Fruit fly (Drosophila melanogaster): ENCODE results near the gene E2f1.

E2f1 gene

DNA sequence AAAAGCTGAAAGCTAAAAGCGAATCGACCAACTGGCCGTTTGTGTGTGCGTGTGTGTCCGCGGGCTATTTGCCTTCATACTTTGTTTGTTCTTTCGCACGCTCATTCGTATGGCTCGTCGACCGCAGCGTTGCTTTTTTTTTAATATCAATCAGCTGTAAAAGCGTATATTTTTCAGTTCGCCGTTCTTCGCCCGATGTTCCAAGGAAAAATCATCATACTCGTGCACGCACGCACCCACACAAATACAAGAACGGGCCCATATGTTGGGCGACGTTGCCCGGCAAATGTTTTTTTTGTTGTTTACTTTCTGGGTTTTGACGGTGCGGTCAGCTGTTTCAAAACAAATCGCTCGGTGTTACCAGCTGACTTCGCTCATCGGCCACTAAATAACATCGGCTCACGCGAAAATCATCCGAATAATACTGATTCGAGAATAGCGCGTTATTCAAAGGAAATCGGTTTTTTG is at the start of gene E2f1:
Gene E2f1, minus strand, starts transcription at position 213 of the 468 bp plus-strand sequence.
- TF ChIP-seq ttk (optimal IDR thresholded peaks at IDR 0.05), result no peak
- no peak for TF ChIP-seq insv (optimal IDR thresholded peaks at IDR 0.05)
- TF ChIP-seq Myc (optimal IDR thresholded peaks at IDR 0.05), result no peak
- no peak for TF ChIP-seq h (optimal IDR thresholded peaks at IDR 0.05)
- TF ChIP-seq Sin3A (optimal IDR thresholded peaks at IDR 0.05), result no peak
- TF ChIP-seq psq (optimal IDR thresholded peaks at IDR 0.05), result no peak

DNA sequence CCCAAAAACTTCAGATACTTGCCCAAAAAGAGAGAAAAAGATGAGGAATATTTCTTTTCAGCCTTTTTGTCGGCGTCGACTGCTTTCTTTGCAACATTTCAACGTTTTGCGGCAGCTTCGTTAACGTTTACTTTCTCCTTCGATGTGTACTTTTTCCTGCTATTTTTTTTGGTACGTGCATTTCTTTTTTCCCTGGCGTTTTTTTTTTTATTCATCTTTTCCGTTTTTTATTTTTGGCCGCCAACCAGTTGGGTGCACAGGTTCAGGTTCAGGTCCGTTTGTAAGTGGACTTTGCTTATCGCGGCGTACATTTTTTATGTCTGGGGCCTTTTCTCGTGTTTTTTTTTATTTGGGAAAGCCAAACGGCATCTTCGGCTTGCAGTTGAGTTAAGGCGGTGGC is 43.8 kb upstream of the E2f1 start:
- TF ChIP-seq insv (optimal IDR thresholded peaks at IDR 0.05) (no peak), Myc (optimal IDR thresholded peaks at IDR 0.05) (no peak), ttk (optimal IDR thresholded peaks at IDR 0.05) (no peak)

DNA sequence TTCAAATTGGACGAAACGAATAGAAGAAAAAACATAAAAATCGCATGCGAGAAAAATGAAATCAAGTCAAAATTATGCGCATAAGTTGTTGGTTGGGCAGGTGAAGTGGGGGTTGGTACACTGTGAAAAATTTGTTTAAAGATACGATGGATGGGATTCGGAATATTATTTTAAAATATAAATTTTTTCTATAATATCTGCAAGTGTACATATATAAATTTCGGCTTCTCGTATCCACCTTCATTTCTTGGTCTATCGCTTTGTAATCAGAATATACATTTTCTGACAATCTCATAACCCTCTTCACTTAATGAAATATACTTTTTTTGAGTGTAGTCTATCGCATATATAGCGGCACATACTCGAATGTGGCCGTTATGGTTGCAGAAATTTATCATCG is 42.7 kb upstream of the E2f1 start:
- no peak for TF ChIP-seq h (optimal IDR thresholded peaks at IDR 0.05)
- TF ChIP-seq ttk (optimal IDR thresholded peaks at IDR 0.05), result no peak
- TF ChIP-seq insv (optimal IDR thresholded peaks at IDR 0.05), result no peak
- no peak for TF ChIP-seq Sin3A (optimal IDR thresholded peaks at IDR 0.05)
- no peak for TF ChIP-seq Myc (optimal IDR thresholded peaks at IDR 0.05)
- TF ChIP-seq psq (optimal IDR thresholded peaks at IDR 0.05), result no peak

DNA sequence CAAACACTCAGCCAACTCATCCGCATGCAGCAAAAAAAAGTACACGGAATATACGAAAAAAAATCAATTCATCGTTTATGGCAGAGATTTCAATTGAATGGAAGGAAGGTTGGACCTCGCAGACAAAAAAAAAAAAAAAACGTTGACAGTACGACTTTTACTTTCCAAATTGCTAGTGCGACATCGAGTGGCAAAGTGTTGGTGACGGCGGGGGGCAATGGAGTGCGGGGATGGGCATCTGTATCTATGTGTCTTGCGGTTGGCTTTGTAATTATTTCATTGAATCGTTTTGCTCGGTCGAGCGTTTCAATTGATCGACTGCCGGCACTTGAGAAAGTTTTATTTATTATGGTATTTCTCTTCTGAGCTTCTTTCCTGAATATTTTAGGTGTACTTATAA is 40.9 kb upstream of the E2f1 start:
- TF ChIP-seq h (optimal IDR thresholded peaks at IDR 0.05) (no peak), insv (optimal IDR thresholded peaks at IDR 0.05) (no peak), psq (optimal IDR thresholded peaks at IDR 0.05) (no peak), Myc (optimal IDR thresholded peaks at IDR 0.05) (no peak), ttk (optimal IDR thresholded peaks at IDR 0.05) (no peak), Sin3A (optimal IDR thresholded peaks at IDR 0.05) (no peak)

DNA sequence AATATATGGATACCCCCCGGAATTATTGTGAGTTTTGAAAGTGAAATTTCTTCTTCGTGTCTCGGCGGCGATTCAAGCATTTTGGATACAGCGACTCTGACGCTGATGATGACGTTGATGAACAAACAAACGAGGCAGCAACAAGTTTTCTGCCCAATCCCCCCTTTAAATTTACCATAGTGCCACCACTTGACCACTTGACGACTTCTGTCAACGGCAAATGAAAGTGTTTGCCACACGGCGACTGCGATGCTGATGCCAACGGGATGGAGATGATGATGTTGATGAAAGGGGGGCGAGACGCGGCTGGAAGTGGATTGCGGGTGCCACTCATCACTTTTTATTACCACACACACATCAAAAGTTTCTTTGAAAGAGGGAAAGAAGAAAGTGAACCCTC is 39.8 kb upstream of the E2f1 start:
- TF ChIP-seq Myc (optimal IDR thresholded peaks at IDR 0.05) (no peak), psq (optimal IDR thresholded peaks at IDR 0.05) (no peak), insv (optimal IDR thresholded peaks at IDR 0.05) (no peak), ttk (optimal IDR thresholded peaks at IDR 0.05) (no peak), h (optimal IDR thresholded peaks at IDR 0.05) (no peak)

DNA sequence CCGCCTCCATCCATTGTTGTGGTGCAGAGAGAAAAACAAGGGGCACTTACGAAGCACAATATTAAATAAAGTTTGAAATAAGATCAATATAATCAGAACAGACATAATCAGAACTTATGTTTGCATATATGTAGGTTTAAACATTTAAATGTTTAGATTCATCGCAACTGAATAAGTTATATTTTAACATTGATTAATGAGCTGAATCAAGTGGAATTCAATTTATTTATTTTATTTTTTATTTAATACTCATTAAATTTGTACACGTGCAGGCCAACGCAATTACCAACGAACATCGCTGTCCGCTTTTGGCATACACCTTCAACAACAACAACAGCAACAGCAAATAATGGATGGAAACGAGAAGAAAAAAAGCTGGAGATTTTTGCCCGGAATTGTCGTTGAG is 38.2 kb upstream of the E2f1 start:
- TF ChIP-seq h (optimal IDR thresholded peaks at IDR 0.05), result no peak

DNA sequence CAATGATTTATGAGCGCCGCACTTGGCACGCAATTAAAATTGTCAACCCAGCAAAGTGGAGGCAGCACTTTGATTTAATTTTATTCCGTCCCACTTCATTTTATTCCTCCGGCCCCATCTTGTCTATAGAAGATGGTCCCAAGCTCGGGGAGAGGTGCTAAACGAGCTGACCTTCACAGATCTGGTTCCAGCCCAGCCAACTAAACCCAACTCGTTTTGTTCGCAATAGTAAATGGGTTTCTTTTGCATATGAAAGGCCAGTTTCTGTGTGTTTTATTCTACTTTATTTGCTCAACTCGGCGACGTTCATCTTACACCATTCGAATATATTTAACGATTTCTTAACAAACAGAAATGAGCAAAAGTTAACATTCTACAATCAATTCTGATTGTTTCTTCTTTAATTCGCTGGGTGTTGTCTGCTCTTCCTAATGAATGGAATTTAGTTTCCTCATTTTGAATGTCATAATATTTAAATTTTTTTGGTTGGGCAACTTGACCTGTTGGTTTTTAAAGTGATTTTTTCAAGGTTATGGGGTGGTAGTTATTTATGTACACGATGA is 32.5 kb upstream of the E2f1 start:
- TF ChIP-seq ttk (optimal IDR thresholded peaks at IDR 0.05) (no peak), psq (optimal IDR thresholded peaks at IDR 0.05) (no peak), insv (optimal IDR thresholded peaks at IDR 0.05) (no peak), Myc (optimal IDR thresholded peaks at IDR 0.05) (no peak), Sin3A (optimal IDR thresholded peaks at IDR 0.05) (no peak), h (optimal IDR thresholded peaks at IDR 0.05) (no peak)

DNA sequence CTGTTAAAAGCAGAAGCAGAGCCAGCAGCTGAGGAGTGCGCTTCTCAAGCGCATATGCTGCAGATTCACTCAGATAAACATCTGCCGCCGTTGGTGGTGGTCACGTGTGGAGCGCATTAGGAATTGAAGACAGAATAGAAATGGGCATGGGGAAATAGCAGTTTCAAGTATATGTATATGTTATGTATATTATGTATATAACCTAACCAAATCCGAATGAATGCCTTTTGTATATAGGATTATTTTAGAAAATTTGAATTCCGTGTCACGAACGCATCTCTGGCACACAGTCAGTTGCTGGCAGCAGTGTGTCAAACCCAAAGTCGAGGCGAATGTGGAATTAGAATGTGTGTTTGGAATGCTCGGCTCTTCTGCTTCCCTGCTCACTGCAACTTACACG is 30.4 kb upstream of the E2f1 start:
- TF ChIP-seq h (optimal IDR thresholded peaks at IDR 0.05) (no peak), Myc (optimal IDR thresholded peaks at IDR 0.05) (no peak), ttk (optimal IDR thresholded peaks at IDR 0.05) (no peak), insv (optimal IDR thresholded peaks at IDR 0.05) (no peak), psq (optimal IDR thresholded peaks at IDR 0.05) (no peak), Sin3A (optimal IDR thresholded peaks at IDR 0.05) (no peak)

DNA sequence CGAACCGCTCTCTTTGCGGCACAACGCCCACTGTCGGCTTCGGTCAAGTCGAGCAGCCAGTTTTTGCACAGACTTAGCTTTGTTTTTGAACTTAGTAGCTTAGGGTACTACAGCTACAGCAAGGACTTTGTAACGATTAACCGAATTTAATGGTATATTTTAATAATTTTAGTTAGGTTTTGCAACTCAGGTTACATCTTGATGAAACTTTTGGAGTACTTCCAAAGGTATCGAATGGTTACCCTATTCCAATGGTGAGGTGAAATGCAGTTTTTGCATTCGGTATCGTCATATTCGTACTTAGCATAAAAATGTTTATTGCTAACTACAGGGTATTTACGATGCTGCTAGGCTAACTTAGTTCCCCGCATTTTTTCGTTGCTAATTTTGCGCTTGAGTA is 27.9 kb upstream of the E2f1 start:
- TF ChIP-seq Sin3A (optimal IDR thresholded peaks at IDR 0.05), result no peak
- TF ChIP-seq psq (optimal IDR thresholded peaks at IDR 0.05), result no peak
- TF ChIP-seq ttk (optimal IDR thresholded peaks at IDR 0.05), result no peak
- no peak for TF ChIP-seq Myc (optimal IDR thresholded peaks at IDR 0.05)
- TF ChIP-seq h (optimal IDR thresholded peaks at IDR 0.05), result no peak
- TF ChIP-seq insv (optimal IDR thresholded peaks at IDR 0.05), result no peak

DNA sequence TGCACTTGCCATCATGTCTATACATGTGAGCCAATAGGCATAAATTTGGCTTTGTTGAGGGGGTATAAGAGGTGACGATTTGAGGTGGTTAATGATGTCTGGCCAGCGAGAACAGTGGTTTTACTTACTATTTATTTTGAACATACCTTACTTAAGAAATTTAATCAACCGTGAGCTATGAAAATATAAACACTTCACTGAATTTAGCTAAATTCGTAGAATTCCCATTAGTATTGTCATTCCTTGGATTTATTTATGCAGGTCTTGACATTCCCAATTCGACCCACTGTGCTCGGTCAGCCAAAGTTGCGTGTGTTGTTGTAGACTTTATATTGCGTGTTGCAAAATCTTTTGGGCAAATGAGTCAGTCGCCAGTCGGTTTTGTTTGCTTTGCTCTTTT is 27.2 kb upstream of the E2f1 start:
- no peak for TF ChIP-seq Sin3A (optimal IDR thresholded peaks at IDR 0.05)
- no peak for TF ChIP-seq ttk (optimal IDR thresholded peaks at IDR 0.05)
- no peak for TF ChIP-seq Myc (optimal IDR thresholded peaks at IDR 0.05)
- TF ChIP-seq psq (optimal IDR thresholded peaks at IDR 0.05), result no peak
- TF ChIP-seq h (optimal IDR thresholded peaks at IDR 0.05), result no peak
- no peak for TF ChIP-seq insv (optimal IDR thresholded peaks at IDR 0.05)

DNA sequence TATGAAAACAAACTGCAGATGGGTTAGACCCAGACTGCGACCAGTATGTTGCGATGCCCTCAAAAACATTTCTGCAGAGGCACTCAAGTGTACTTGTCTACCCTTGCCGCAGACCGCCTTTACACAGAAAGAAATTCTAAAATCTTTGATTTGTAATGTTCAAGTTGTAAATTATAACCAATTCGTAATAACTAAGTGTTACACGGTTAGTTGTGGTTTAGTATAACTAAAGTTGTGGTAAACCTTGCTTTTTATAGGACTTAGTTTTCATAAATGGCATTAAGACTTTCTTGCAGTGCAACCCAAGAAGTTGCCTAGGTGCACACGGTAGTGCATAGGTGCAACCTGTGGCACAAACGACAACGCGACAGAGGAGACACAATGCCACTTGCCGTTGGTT is 21.4 kb upstream of the E2f1 start:
- no peak for TF ChIP-seq psq (optimal IDR thresholded peaks at IDR 0.05)
- no peak for TF ChIP-seq Myc (optimal IDR thresholded peaks at IDR 0.05)
- TF ChIP-seq insv (optimal IDR thresholded peaks at IDR 0.05), result no peak
- TF ChIP-seq Sin3A (optimal IDR thresholded peaks at IDR 0.05), result no peak
- TF ChIP-seq ttk (optimal IDR thresholded peaks at IDR 0.05), result no peak
- TF ChIP-seq h (optimal IDR thresholded peaks at IDR 0.05), result no peak

DNA sequence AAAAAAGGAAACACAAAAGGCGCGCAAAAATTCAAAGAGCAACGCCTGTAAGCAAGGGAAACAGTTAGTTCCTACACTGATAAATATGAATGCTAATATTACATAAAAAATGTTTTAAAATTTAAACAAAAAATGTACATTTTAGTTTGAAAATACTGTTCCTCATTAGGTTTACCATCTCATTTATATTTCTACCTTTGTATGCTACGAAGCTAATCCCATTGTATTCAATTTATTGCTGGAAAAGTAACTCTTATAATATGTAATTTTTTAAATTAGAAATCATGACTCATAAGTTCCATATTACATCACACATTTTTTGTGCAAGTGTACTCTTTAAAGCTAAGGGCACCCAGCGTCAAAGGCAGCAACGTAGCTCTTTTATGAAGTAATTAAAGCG is 18.6 kb upstream of the E2f1 start:
- no peak for TF ChIP-seq ttk (optimal IDR thresholded peaks at IDR 0.05)
- TF ChIP-seq Myc (optimal IDR thresholded peaks at IDR 0.05), result no peak
- TF ChIP-seq h (optimal IDR thresholded peaks at IDR 0.05), result no peak
- no peak for TF ChIP-seq psq (optimal IDR thresholded peaks at IDR 0.05)
- no peak for TF ChIP-seq Sin3A (optimal IDR thresholded peaks at IDR 0.05)

DNA sequence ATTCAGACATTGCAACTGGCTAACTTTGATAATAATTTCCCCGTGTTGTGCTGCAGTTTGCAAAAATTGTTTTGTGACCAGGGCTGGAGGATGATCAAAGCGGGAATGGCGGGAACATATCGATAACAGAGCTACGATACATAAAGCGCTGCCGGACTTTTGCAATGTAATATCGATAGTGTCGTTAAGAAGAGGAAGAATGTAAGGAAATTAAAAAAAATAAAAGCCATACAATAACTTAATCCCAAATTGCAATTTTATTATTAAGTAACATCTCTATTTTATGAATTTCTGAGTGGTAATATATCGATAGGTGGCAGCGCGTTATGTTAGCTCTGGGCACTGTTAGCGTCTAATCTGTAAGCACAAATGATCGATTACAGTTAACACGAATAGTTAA is 11.0 kb upstream of the E2f1 start, which contains the start of gene PolA1:
Gene PolA1, minus strand, starts transcription at position 115 of the 400 bp plus-strand sequence.
- no peak for TF ChIP-seq insv (optimal IDR thresholded peaks at IDR 0.05)
- no peak for TF ChIP-seq Myc (optimal IDR thresholded peaks at IDR 0.05)
- no peak for TF ChIP-seq ttk (optimal IDR thresholded peaks at IDR 0.05)

DNA sequence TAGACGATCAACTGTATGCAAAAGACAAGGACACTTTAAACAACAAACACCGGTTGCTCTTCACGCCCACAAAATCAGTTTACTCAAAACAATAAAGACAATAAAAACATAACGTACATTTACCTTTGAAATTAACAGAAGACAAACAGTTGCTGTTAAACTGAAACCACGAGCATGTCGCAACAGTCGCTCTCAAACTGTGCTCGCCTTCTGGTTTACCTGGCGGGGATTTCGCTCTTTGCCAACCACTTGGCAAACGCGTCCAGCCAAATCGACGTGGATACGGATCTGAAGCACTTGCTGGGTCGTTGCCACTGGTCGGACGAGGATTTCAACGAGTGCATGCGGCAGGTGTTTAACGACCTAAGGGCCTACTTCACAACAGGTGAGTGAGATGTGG is 4.7 kb upstream of the E2f1 start:
- TF ChIP-seq ttk (optimal IDR thresholded peaks at IDR 0.05) (no peak), psq (optimal IDR thresholded peaks at IDR 0.05) (no peak), insv (optimal IDR thresholded peaks at IDR 0.05) (no peak), h (optimal IDR thresholded peaks at IDR 0.05) (no peak), Myc (optimal IDR thresholded peaks at IDR 0.05) (no peak), Sin3A (optimal IDR thresholded peaks at IDR 0.05) (no peak)
